Worm (Caenorhabditis elegans): ENCODE measurements around the gene gldi-9.

The gldi-9 gene

ce11 chrIII:2725221-2726203, 30.6 kb downstream of the gldi-9 start, which contains the start of gene cosa-1 (continued):
- no peak for TF ChIP-seq K12H6.12 (tag; optimal IDR thresholded peaks at IDR 0.05)
- no peak for TF ChIP-seq nfyb-1 (GFP tag; IDR thresholded peaks at IDR 0.05)
- TF ChIP-seq madf-10 (tag; optimal IDR thresholded peaks at IDR 0.05): no peak
- no peak for TF ChIP-seq nhr-179 (tag; optimal IDR thresholded peaks at IDR 0.05)
- peak; percentile 91 for TF ChIP-seq madf-6 (GFP tag; IDR thresholded peaks at IDR 0.05)
- no peak for TF ChIP-seq rpc-1 (optimal IDR thresholded peaks at IDR 0.05)
- TF ChIP-seq rpc-1 (tag; optimal IDR thresholded peaks at IDR 0.05): peak; percentile 2
- no peak for TF ChIP-seq cebp-1 (GFP tag; IDR thresholded peaks at IDR 0.05)
- no peak for TF ChIP-seq cebp-1 (tag; optimal IDR thresholded peaks at IDR 0.05)
- TF ChIP-seq egl-44 (GFP tag; IDR thresholded peaks at IDR 0.05): no peak
- no peak for TF ChIP-seq C17E4.6 (GFP tag; IDR thresholded peaks at IDR 0.05)
- TF ChIP-seq nhr-27 (tag; optimal IDR thresholded peaks at IDR 0.05): no peak
- no peak for TF ChIP-seq atf-7 (tag; optimal IDR thresholded peaks at IDR 0.05)
- no peak for TF ChIP-seq lsy-27 (tag; optimal IDR thresholded peaks at IDR 0.05; ENCODE audit: borderline replicate concordance, insufficient read depth)
- no peak for TF ChIP-seq T26A5.8 (tag; optimal IDR thresholded peaks at IDR 0.05)
- TF ChIP-seq F23B12.7 (tag; optimal IDR thresholded peaks at IDR 0.05; ENCODE audit: insufficient read depth): no peak
- no peak for TF ChIP-seq nfya-2 (GFP tag; IDR thresholded peaks at IDR 0.05)
- no peak for TF ChIP-seq ama-1 (optimal IDR thresholded peaks at IDR 0.05)
- no peak for TF ChIP-seq ama-1 (GFP tag; optimal IDR thresholded peaks at IDR 0.05)
- no peak for TF ChIP-seq F49E8.2 (tag; optimal IDR thresholded peaks at IDR 0.05; ENCODE audit: insufficient read depth)
- no peak for TF ChIP-seq ztf-22 (GFP tag; optimal IDR thresholded peaks at IDR 0.05)
- no peak for TF ChIP-seq ccch-3 (GFP tag; optimal IDR thresholded peaks at IDR 0.05)
- no peak for TF ChIP-seq rec-8 (tag; optimal IDR thresholded peaks at IDR 0.05)
- TF ChIP-seq dox-1 (GFP tag; IDR thresholded peaks at IDR 0.05): peak; percentile 62; the same call in 1 of the 2 replicates
- no peak for TF ChIP-seq nfya-1 (tag; optimal IDR thresholded peaks at IDR 0.05; ENCODE audit: borderline replicate concordance, insufficient read depth)
- TF ChIP-seq hmg-20 (GFP tag; IDR thresholded peaks at IDR 0.05): no peak
- TF ChIP-seq lin-40 (tag; optimal IDR thresholded peaks at IDR 0.05): no peak
- TF ChIP-seq F33H1.4 (GFP tag; IDR thresholded peaks at IDR 0.05): peak; percentile 93
- no peak for TF ChIP-seq ceh-79 (tag; optimal IDR thresholded peaks at IDR 0.05)
- no peak for TF ChIP-seq repo-1 (tag; optimal IDR thresholded peaks at IDR 0.05)
- TF ChIP-seq let-607 (tag; optimal IDR thresholded peaks at IDR 0.05): peak in 1 of 2 experiments; percentile 56
- TF ChIP-seq B0261.1 (tag; optimal IDR thresholded peaks at IDR 0.05): no peak
- TF ChIP-seq nhr-80 (tag; optimal IDR thresholded peaks at IDR 0.05): no peak
- TF ChIP-seq xnd-1 (tag; optimal IDR thresholded peaks at IDR 0.05): peak; percentile 98
- TF ChIP-seq Y56A3A.18 (GFP tag; IDR thresholded peaks at IDR 0.05): no peak
- no peak for TF ChIP-seq sptf-2 (GFP tag; optimal IDR thresholded peaks at IDR 0.05)
- TF ChIP-seq F52B5.7 (tag; optimal IDR thresholded peaks at IDR 0.05): no peak
- TF ChIP-seq nhr-90 (tag; optimal IDR thresholded peaks at IDR 0.05): no peak
- TF ChIP-seq rcor-1 (GFP tag; IDR thresholded peaks at IDR 0.05): peak; percentile 9; the same call in 1 of the 2 replicates
- no peak; the same call in 1 of the 2 replicates for TF ChIP-seq hmg-1.2 (GFP tag; IDR thresholded peaks at IDR 0.05)
- no peak for TF ChIP-seq attf-6 (GFP tag; IDR thresholded peaks at IDR 0.05)
- no peak for TF ChIP-seq ceh-58 (GFP tag; IDR thresholded peaks at IDR 0.05)
- no peak for TF ChIP-seq K11D2.4 (GFP tag; IDR thresholded peaks at IDR 0.05)
- TF ChIP-seq fkh-3 (tag; optimal IDR thresholded peaks at IDR 0.05): no peak
- no peak for TF ChIP-seq attf-5 (GFP tag; optimal IDR thresholded peaks at IDR 0.05)
- no peak for TF ChIP-seq akir-1 (GFP tag; optimal IDR thresholded peaks at IDR 0.05)
- peak; percentile 51 for TF ChIP-seq unc-130 (GFP tag; optimal IDR thresholded peaks at IDR 0.05)

All from whole organism, young adult.